Worm (Caenorhabditis elegans) whole organism, L4 larva: ENCODE results near the gene Y77E11A.23.

ENCODE experiments used
- ceh-28 ChIP-seq: fragments of 150-350 bp; optimal IDR thresholded peaks from 2 replicates; lab custom pipeline; 2014; ENCODE audit warnings: missing biosample characterization, missing genetic modification reagents, missing genetic modification characterization
- cey-2 ChIP-seq: sonication (generic microtip); optimal IDR thresholded peaks from 3 replicates; lab custom pipeline; 2017; ENCODE audit warnings: missing genetic modification characterization, mild to moderate bottlenecking, missing compliant biosample characterization, antibody characterized with exemption, borderline replicate concordance; ENCODE audit not compliant: insufficient read depth
- lin-15B ChIP-seq: fragments of 150-350 bp; sonication (generic microtip); optimal IDR thresholded peaks from 3 replicates; lab custom pipeline; 2014; ENCODE audit warnings: missing biosample characterization, missing genetic modification characterization
- pha-4 ChIP-seq, 2 experiments: fragments of 150-350 bp in 1 of 2; fragments of 200-800 bp in 1 of 2; sonication (Bioruptor generic) in 1 of 2; IDR thresholded peaks in 1 of 2; optimal IDR thresholded peaks in 1 of 2; 2 replicates each; pipeline versions ENCODE4 v1.3.6 to Lab custom; 2014 to 2022; ENCODE audit warnings: missing genetic modification characterization in 2 of 2, missing genetic modification reagents in 2 of 2, missing biosample characterization in 1 of 2, missing compliant biosample characterization in 1 of 2
- spr-3 ChIP-seq: fragments of 200-800 bp; sonication (Bioruptor generic); optimal IDR thresholded peaks from 2 replicates; lab custom pipeline; 2018; ENCODE audit warnings: mild to moderate bottlenecking, missing genetic modification characterization, missing compliant biosample characterization

DNA sequence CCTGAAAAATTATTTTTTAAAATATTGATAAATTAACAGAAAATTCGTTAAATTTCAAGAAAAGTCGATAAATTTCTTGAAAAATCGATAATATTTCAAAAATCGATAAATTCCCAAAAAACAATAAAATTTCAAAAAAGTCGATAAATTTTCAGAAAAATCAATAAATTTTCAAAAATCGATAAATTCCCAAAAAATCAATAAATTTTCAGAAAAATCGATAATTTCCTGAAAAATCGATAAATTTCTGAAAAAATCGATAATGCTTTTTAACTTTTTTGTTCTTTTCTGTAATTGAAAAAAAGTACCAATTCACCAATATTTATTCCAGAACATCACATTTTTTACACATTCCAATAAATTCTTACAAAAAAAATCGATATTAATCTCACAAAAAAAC is 5.0 kb upstream of the Y77E11A.23 start:
- no peak for TF ChIP-seq lin-15B (tag; lab: Kevin White, UChicago)
- peak; percentile 98 for TF ChIP-seq ceh-28 (tag; lab: Kevin White, UChicago)
- TF ChIP-seq cey-2 (tag; lab: Kevin White, UChicago): no peak
- no peak for TF ChIP-seq pha-4 (GFP tag; IDR thresholded peaks at IDR 0.05; lab: Robert Waterston, UW)
- TF ChIP-seq pha-4 (tag; optimal IDR thresholded peaks at IDR 0.05; lab: Kevin White, UChicago): no peak
- no peak for TF ChIP-seq spr-3 (GFP tag; lab: Kevin White, UChicago)
